Fruit fly (Drosophila melanogaster) whole organism, embryonic: Measurements from ENCODE around the gene Surf1.

Experiments
- CG10366 ChIP-seq: fragments of 200-800 bp; sonication (Bioruptor generic); IDR thresholded peaks from 2 replicates; pipeline ENCODE4 v1.3.6; 2022; ENCODE audit warnings: missing biosample characterization, missing genetic modification characterization
- CG10979 ChIP-seq: fragments of 200-800 bp; sonication (Bioruptor generic); optimal IDR thresholded peaks from 2 replicates; lab custom pipeline; 2018; ENCODE audit warnings: missing biosample characterization, mild to moderate bottlenecking, missing genetic modification characterization, moderate library complexity
- CG11504 ChIP-seq: fragments of 200-800 bp; sonication (Bioruptor generic); optimal IDR thresholded peaks from 3 replicates; lab custom pipeline; 2019; ENCODE audit warnings: missing biosample characterization, mild to moderate bottlenecking, missing genetic modification characterization, moderate library complexity
- CG12299 ChIP-seq: fragments of 200-800 bp; sonication (Bioruptor generic); optimal IDR thresholded peaks from 2 replicates; lab custom pipeline; 2018; ENCODE audit warnings: missing biosample characterization, mild to moderate bottlenecking, missing genetic modification characterization
- CG15696 ChIP-seq: fragments of 200-800 bp; sonication (Bioruptor generic); optimal IDR thresholded peaks from 2 replicates; lab custom pipeline; 2019; ENCODE audit warnings: missing biosample characterization, mild to moderate bottlenecking, missing genetic modification characterization, moderate library complexity
- CG1647 ChIP-seq: fragments of 200-800 bp; sonication (Bioruptor generic); optimal IDR thresholded peaks from 3 replicates; lab custom pipeline; 2016; ENCODE audit warnings: missing biosample characterization, missing genetic modification characterization
- CG17385 ChIP-seq: fragments of 200-800 bp; sonication (Bioruptor generic); optimal IDR thresholded peaks from 3 replicates; lab custom pipeline; 2018; ENCODE audit warnings: missing biosample characterization, mild to moderate bottlenecking, missing genetic modification characterization
- CG17802 ChIP-seq: fragments of 200-800 bp; sonication (Bioruptor generic); optimal IDR thresholded peaks from 2 replicates; lab custom pipeline; 2018; ENCODE audit warnings: missing biosample characterization, mild to moderate bottlenecking, missing genetic modification characterization, moderate library complexity
- CG18476 ChIP-seq: fragments of 200-800 bp; sonication (Bioruptor generic); optimal IDR thresholded peaks from 2 replicates; lab custom pipeline; 2016; ENCODE audit warnings: missing biosample characterization, mild to moderate bottlenecking, missing genetic modification characterization
- CG3407 ChIP-seq: fragments of 200-800 bp; sonication (Bioruptor generic); optimal IDR thresholded peaks from 2 replicates; lab custom pipeline; 2018; ENCODE audit warnings: missing biosample characterization, mild to moderate bottlenecking, missing genetic modification characterization
- CG4404 ChIP-seq: fragments of 200-800 bp; sonication (Bioruptor generic); IDR thresholded peaks from 2 replicates; pipeline ENCODE4 v1.3.6; 2022; ENCODE audit warnings: missing biosample characterization, missing genetic modification characterization
- CG8290 ChIP-seq, 3 experiments: fragments of 200-800 bp; sonication (Bioruptor generic); optimal IDR thresholded peaks; 2 replicates each; lab custom pipeline; 2016 to 2019; ENCODE audit warnings: missing biosample characterization in 3 of 3, missing genetic modification characterization in 3 of 3, mild to moderate bottlenecking in 2 of 3, moderate library complexity in 1 of 3
- CHES-1-like ChIP-seq: fragments of 200-800 bp; sonication (Bioruptor generic); optimal IDR thresholded peaks from 2 replicates; lab custom pipeline; 2016; ENCODE audit warnings: missing biosample characterization, missing genetic modification characterization
- CTCF ChIP-seq: fragments of 200-800 bp; sonication (Bioruptor generic); optimal IDR thresholded peaks from 2 replicates; lab custom pipeline; 2017; ENCODE audit warnings: missing biosample characterization, mild to moderate bottlenecking, missing genetic modification characterization, moderate library complexity
- Dad ChIP-seq: fragments of 200-800 bp; sonication (Bioruptor generic); optimal IDR thresholded peaks from 3 replicates; lab custom pipeline; 2016; ENCODE audit warnings: missing biosample characterization, missing genetic modification characterization
- Doc3 ChIP-seq: fragments of 200-800 bp; sonication (Bioruptor generic); IDR thresholded peaks from 3 replicates; pipeline ENCODE4 v1.3.6; 2022; ENCODE audit warnings: missing biosample characterization, missing genetic modification characterization; ENCODE audit not compliant: partially characterized antibody
- E2f1 ChIP-seq: fragments of 200-800 bp; sonication (Bioruptor generic); IDR thresholded peaks from 2 replicates; pipeline ENCODE4 v1.3.6; 2022; ENCODE audit warnings: missing biosample characterization, missing genetic modification characterization
- HmgD ChIP-seq: fragments of 200-800 bp; sonication (Bioruptor generic); optimal IDR thresholded peaks from 3 replicates; lab custom pipeline; 2016; ENCODE audit warnings: missing biosample characterization, missing genetic modification characterization
- Max ChIP-seq: fragments of 200-800 bp; sonication (Bioruptor generic); optimal IDR thresholded peaks from 2 replicates; lab custom pipeline; 2016; ENCODE audit warnings: missing biosample characterization, mild to moderate bottlenecking, missing genetic modification characterization
- Neu2 ChIP-seq: fragments of 200-800 bp; sonication (Bioruptor generic); optimal IDR thresholded peaks from 3 replicates; lab custom pipeline; 2016; ENCODE audit warnings: missing biosample characterization, missing genetic modification characterization, borderline replicate concordance
- Nf-YB ChIP-seq: fragments of 200-800 bp; sonication (Bioruptor generic); optimal IDR thresholded peaks from 3 replicates; lab custom pipeline; 2019; ENCODE audit warnings: missing biosample characterization, mild to moderate bottlenecking, missing genetic modification characterization, moderate library complexity
- NfI ChIP-seq: fragments of 200-800 bp; sonication (Bioruptor generic); optimal IDR thresholded peaks from 3 replicates; lab custom pipeline; 2018; ENCODE audit warnings: missing biosample characterization, mild to moderate bottlenecking, missing genetic modification characterization, moderate library complexity
- Pdp1 ChIP-seq, 2 experiments: fragments of 200-800 bp; sonication (Bioruptor generic); optimal IDR thresholded peaks; 3 replicates each; lab custom pipeline; 2016; ENCODE audit warnings: missing biosample characterization in 2 of 2, missing genetic modification characterization in 2 of 2, mild to moderate bottlenecking in 1 of 2, moderate library complexity in 1 of 2
- Sox100B ChIP-seq: fragments of 200-800 bp; sonication (Bioruptor generic); optimal IDR thresholded peaks from 3 replicates; lab custom pipeline; 2018; ENCODE audit warnings: missing biosample characterization, mild to moderate bottlenecking, missing genetic modification characterization
- Sox102F ChIP-seq: fragments of 200-800 bp; sonication (Bioruptor generic); optimal IDR thresholded peaks from 2 replicates; lab custom pipeline; 2018; ENCODE audit warnings: missing biosample characterization, mild to moderate bottlenecking, missing genetic modification characterization, moderate library complexity
- Sry-δ ChIP-seq: fragments of 200-800 bp; sonication (Bioruptor generic); optimal IDR thresholded peaks from 2 replicates; lab custom pipeline; 2016; ENCODE audit warnings: missing biosample characterization, missing genetic modification characterization
- Xbp1 ChIP-seq: fragments of 200-800 bp; sonication (Bioruptor generic); optimal IDR thresholded peaks from 3 replicates; lab custom pipeline; 2016; ENCODE audit warnings: missing biosample characterization, mild to moderate bottlenecking, missing genetic modification characterization
- al ChIP-seq: fragments of 200-800 bp; sonication (Bioruptor generic); IDR thresholded peaks from 2 replicates; pipeline ENCODE4 v1.3.6; 2022; ENCODE audit warnings: missing biosample characterization, missing genetic modification characterization
- btn ChIP-seq: fragments of 200-800 bp; sonication (Bioruptor generic); optimal IDR thresholded peaks from 2 replicates; lab custom pipeline; 2016; ENCODE audit warnings: missing biosample characterization, missing genetic modification characterization
- cato ChIP-seq: fragments of 200-800 bp; sonication (Bioruptor generic); optimal IDR thresholded peaks from 2 replicates; lab custom pipeline; 2016; ENCODE audit warnings: missing biosample characterization, missing genetic modification characterization, borderline replicate concordance
- chm ChIP-seq: fragments of 200-800 bp; sonication (Bioruptor generic); IDR thresholded peaks from 2 replicates; pipeline ENCODE4 v1.3.6; 2022; ENCODE audit warnings: missing biosample characterization, missing genetic modification characterization
- croc ChIP-seq: fragments of 200-800 bp; sonication (Bioruptor generic); conservative IDR thresholded peaks from 3 replicates; pipeline ENCODE4 v1.3.6; 2022; ENCODE audit warnings: missing biosample characterization, missing genetic modification characterization
- dimm ChIP-seq: fragments of 200-800 bp; sonication (Bioruptor generic); IDR thresholded peaks from 2 replicates; pipeline ENCODE4 v1.3.6; 2022; ENCODE audit warnings: missing biosample characterization, missing genetic modification characterization
- gce ChIP-seq: fragments of 200-800 bp; sonication (Bioruptor generic); IDR thresholded peaks from 3 replicates; pipeline ENCODE4 v1.3.6; 2022; ENCODE audit warnings: missing biosample characterization, missing genetic modification characterization
- grau ChIP-seq: fragments of 200-800 bp; optimal IDR thresholded peaks from 3 replicates; lab custom pipeline; 2019; ENCODE audit warnings: missing biosample characterization, mild to moderate bottlenecking, missing genetic modification characterization, moderate library complexity
- h ChIP-seq: fragments of >200 bp; optimal IDR thresholded peaks from 2 replicates; lab custom pipeline; 2017
- hkb ChIP-seq, 2 experiments: fragments of 200-800 bp in 1 of 2; fragments of >200 bp in 1 of 2; sonication (Bioruptor generic) in 1 of 2; IDR thresholded peaks in 1 of 2; optimal IDR thresholded peaks in 1 of 2; 2 replicates each; pipeline versions ENCODE4 v1.3.6 to Lab custom; 2017 to 2022; ENCODE audit warnings: missing biosample characterization in 1 of 2, missing genetic modification characterization in 1 of 2
- inv ChIP-seq: fragments of 200-800 bp; sonication (Bioruptor generic); IDR thresholded peaks from 2 replicates; pipeline ENCODE4 v1.3.6; 2022; ENCODE audit warnings: missing biosample characterization, missing genetic modification characterization; ENCODE audit not compliant: partially characterized antibody
- kah ChIP-seq: fragments of 200-800 bp; sonication (Bioruptor generic); optimal IDR thresholded peaks from 2 replicates; lab custom pipeline; 2018; ENCODE audit warnings: missing biosample characterization, mild to moderate bottlenecking, missing genetic modification characterization
- lmd ChIP-seq: fragments of 200-800 bp; sonication (Bioruptor generic); IDR thresholded peaks from 2 replicates; pipeline ENCODE4 v1.3.6; 2022; ENCODE audit warnings: missing biosample characterization, missing genetic modification characterization
- odd ChIP-seq: fragments of 200-800 bp; sonication (Bioruptor generic); optimal IDR thresholded peaks from 2 replicates; lab custom pipeline; 2017; ENCODE audit warnings: missing biosample characterization, mild to moderate bottlenecking, missing genetic modification characterization
- otp ChIP-seq: fragments of 200-800 bp; sonication (Bioruptor generic); IDR thresholded peaks from 3 replicates; pipeline ENCODE4, ENCODE4 v1.3.6; 2022; ENCODE audit warnings: missing biosample characterization, missing genetic modification characterization
- pita ChIP-seq: fragments of 200-800 bp; sonication (Bioruptor generic); optimal IDR thresholded peaks from 2 replicates; lab custom pipeline; 2017; ENCODE audit warnings: missing biosample characterization, mild to moderate bottlenecking, missing genetic modification characterization
- row ChIP-seq: fragments of 200-800 bp; sonication (Bioruptor generic); IDR thresholded peaks from 3 replicates; pipeline ENCODE4 v1.3.6; 2022; ENCODE audit warnings: missing biosample characterization, missing genetic modification characterization
- sisA ChIP-seq: fragments of 200-800 bp; sonication (Bioruptor generic); IDR thresholded peaks from 2 replicates; pipeline ENCODE4 v1.3.6; 2022; ENCODE audit warnings: missing biosample characterization, missing genetic modification characterization
- sqz ChIP-seq: fragments of 200-800 bp; sonication (Bioruptor generic); optimal IDR thresholded peaks from 3 replicates; lab custom pipeline; 2018; ENCODE audit warnings: missing biosample characterization, mild to moderate bottlenecking, missing genetic modification characterization
- tin ChIP-seq: fragments of 200-800 bp; sonication (Bioruptor generic); optimal IDR thresholded peaks from 3 replicates; lab custom pipeline; 2016; ENCODE audit warnings: missing biosample characterization, missing genetic modification characterization
- vnd ChIP-seq: fragments of 200-800 bp; sonication (Bioruptor generic); IDR thresholded peaks from 3 replicates; pipeline ENCODE4 v1.3.6; 2022; ENCODE audit warnings: missing biosample characterization, missing genetic modification characterization; ENCODE audit not compliant: partially characterized antibody
- vvl ChIP-seq: fragments of 200-800 bp; sonication (Bioruptor generic); IDR thresholded peaks from 2 replicates; pipeline ENCODE4 v1.3.6; 2022; ENCODE audit warnings: missing biosample characterization, missing genetic modification characterization
- wek ChIP-seq: fragments of 200-800 bp; sonication (Bioruptor generic); optimal IDR thresholded peaks from 3 replicates; lab custom pipeline; 2018; ENCODE audit warnings: missing biosample characterization, mild to moderate bottlenecking, missing genetic modification characterization, moderate library complexity

Surf1 gene

DNA sequence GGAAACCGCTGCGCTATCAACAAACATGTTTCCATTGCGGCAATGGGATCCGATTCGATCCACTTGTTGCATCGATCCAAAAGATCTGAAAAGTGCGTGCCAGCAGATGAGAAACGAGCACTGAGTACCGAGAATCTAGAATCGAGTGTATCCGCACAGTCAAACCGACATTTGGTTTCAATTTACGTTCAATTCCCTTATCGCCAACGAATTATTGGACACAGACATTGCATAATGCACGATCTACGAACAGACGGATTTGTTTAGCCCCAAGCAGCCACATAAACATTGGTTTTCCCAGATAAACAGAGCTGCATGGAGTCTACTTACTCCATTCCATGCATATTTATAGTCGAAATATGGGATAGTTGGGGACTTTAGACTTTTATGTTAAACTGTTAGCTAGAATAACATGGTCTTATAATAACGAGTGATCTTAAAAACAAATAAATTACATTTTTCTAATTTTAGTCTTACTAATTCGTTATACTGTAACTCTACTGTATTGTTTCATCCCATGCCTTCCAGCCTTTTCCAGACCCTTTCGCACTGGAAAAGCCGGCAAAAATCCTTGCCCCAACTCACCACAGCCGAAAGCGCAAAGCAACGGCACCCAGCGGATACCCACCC, 20.7 kb downstream of the Surf1 start (continued):
- TF ChIP-seq vvl: no peak
- no peak for TF ChIP-seq CG4404 (GFP tag; lab: Robert Waterston, UW)
- TF ChIP-seq CG11504 (tag; lab: Kevin White, UChicago): no peak
- no peak for TF ChIP-seq CTCF
- peak; percentile 11 for TF ChIP-seq CG10979 (tag; lab: Kevin White, UChicago)
- TF ChIP-seq otp: no peak
- no peak for TF ChIP-seq CG18476 (GFP tag; lab: Kevin White, UChicago)
- no peak for TF ChIP-seq Doc3 (GFP tag; lab: Robert Waterston, UW)
- TF ChIP-seq kah: peak; percentile 81
- no peak for TF ChIP-seq gce
- TF ChIP-seq vnd: no peak
- no peak for TF ChIP-seq CG10366 (GFP tag; lab: Robert Waterston, UW)
- TF ChIP-seq Sry-δ (GFP tag; lab: Kevin White, UChicago): no peak
- TF ChIP-seq HmgD (GFP tag; lab: Kevin White, UChicago): no peak
- TF ChIP-seq CG3407 (GFP tag; lab: Kevin White, UChicago): no peak
- no peak for TF ChIP-seq odd (GFP tag; lab: Kevin White, UChicago)
- TF ChIP-seq CG8290 (GFP tag; optimal IDR thresholded peaks at IDR 0.05; lab: Kevin White, UChicago): no peak
- TF ChIP-seq CG8290 (tag; optimal IDR thresholded peaks at IDR 0.05; lab: Kevin White, UChicago): no peak
- no peak for TF ChIP-seq Sox100B (GFP tag; lab: Kevin White, UChicago)
- TF ChIP-seq grau (tag; lab: Kevin White, UChicago): peak; percentile 75
- 0 out of 3 replicates have a peak, but pooled peaks have one; percentile 10 for TF ChIP-seq row (GFP tag; lab: Robert Waterston, UW)
- TF ChIP-seq dimm: no peak
- no peak for TF ChIP-seq inv
- TF ChIP-seq Sox102F: no peak
- TF ChIP-seq btn: no peak
- no peak for TF ChIP-seq h (lab: Kevin White, UChicago)
- TF ChIP-seq CG12299 (tag; lab: Kevin White, UChicago): no peak
- TF ChIP-seq sqz (GFP tag; lab: Kevin White, UChicago): no peak
- TF ChIP-seq Neu2 (GFP tag; lab: Kevin White, UChicago): no peak
- TF ChIP-seq cato (GFP tag; lab: Kevin White, UChicago): no peak
- TF ChIP-seq Dad: no peak
- peak in 1 of 2 experiments; percentile 95 for TF ChIP-seq Pdp1 (GFP tag; optimal IDR thresholded peaks at IDR 0.05; lab: Kevin White, UChicago)
- no peak for TF ChIP-seq NfI (GFP tag; lab: Kevin White, UChicago)
- no peak for TF ChIP-seq CG1647 (GFP tag; lab: Kevin White, UChicago)
- no peak for TF ChIP-seq E2f1
- TF ChIP-seq CG15696 (tag; lab: Kevin White, UChicago): no peak
- no peak for TF ChIP-seq Xbp1 (GFP tag; lab: Kevin White, UChicago)
- TF ChIP-seq CG17385 (GFP tag; lab: Kevin White, UChicago): no peak
- no peak for TF ChIP-seq CHES-1-like
- TF ChIP-seq sisA (GFP tag; lab: Robert Waterston, UW): no peak
- no peak for TF ChIP-seq wek (GFP tag; lab: Kevin White, UChicago)
- no peak for TF ChIP-seq Nf-YB (GFP tag; lab: Kevin White, UChicago)
- no peak for TF ChIP-seq CG17802 (tag; lab: Kevin White, UChicago)
- TF ChIP-seq lmd (GFP tag; lab: Robert Waterston, UW): no peak
- TF ChIP-seq al (GFP tag; lab: Robert Waterston, UW): no peak
- no peak for TF ChIP-seq tin (GFP tag; lab: Kevin White, UChicago)
- no peak for TF ChIP-seq Max
- no peak for TF ChIP-seq croc (GFP tag; lab: Robert Waterston, UW)
- TF ChIP-seq hkb (optimal IDR thresholded peaks at IDR 0.05; lab: Kevin White, UChicago): no peak
- no peak for TF ChIP-seq hkb (GFP tag; IDR thresholded peaks at IDR 0.05; lab: Robert Waterston, UW)
- TF ChIP-seq pita (GFP tag; lab: Kevin White, UChicago): no peak
- 0 out of 2 replicates have a peak, but pooled peaks have one; percentile 24 for TF ChIP-seq chm (GFP tag; lab: Robert Waterston, UW)
